Fruit fly (Drosophila melanogaster) whole organism, embryonic: ENCODE data around the gene CG8034.

Experiments used
- Atf6 ChIP-seq: fragments of 200-800 bp; sonication (Bioruptor generic); IDR thresholded peaks from 2 replicates; pipeline ENCODE4 v1.3.6; 2022; ENCODE audit warnings: missing biosample characterization, missing genetic modification characterization
- BtbVII ChIP-seq: fragments of 200-800 bp; sonication (Bioruptor generic); optimal IDR thresholded peaks from 3 replicates; lab custom pipeline; 2017; ENCODE audit warnings: missing biosample characterization, mild to moderate bottlenecking, missing genetic modification characterization
- Bteb2 ChIP-seq: fragments of 200-800 bp; sonication (Bioruptor generic); optimal IDR thresholded peaks from 2 replicates; lab custom pipeline; 2016; ENCODE audit warnings: missing biosample characterization, missing genetic modification characterization
- CG12155 ChIP-seq: fragments of 200-800 bp; sonication (Bioruptor generic); optimal IDR thresholded peaks from 3 replicates; lab custom pipeline; 2016; ENCODE audit warnings: missing biosample characterization, missing genetic modification characterization
- CG1603 ChIP-seq: fragments of 200-800 bp; sonication (Bioruptor generic); optimal IDR thresholded peaks from 2 replicates; lab custom pipeline; 2019; ENCODE audit warnings: missing biosample characterization, mild to moderate bottlenecking, missing genetic modification characterization, moderate library complexity
- CG17612 ChIP-seq: fragments of 200-800 bp; sonication (Bioruptor generic); IDR thresholded peaks from 2 replicates; pipeline ENCODE4 v1.3.6; 2022; ENCODE audit warnings: missing biosample characterization, missing genetic modification characterization
- CG1792 ChIP-seq: fragments of 200-800 bp; sonication (Bioruptor generic); optimal IDR thresholded peaks from 2 replicates; lab custom pipeline; 2016; ENCODE audit warnings: missing biosample characterization, missing genetic modification characterization
- CG18262 ChIP-seq: fragments of 200-800 bp; optimal IDR thresholded peaks from 3 replicates; lab custom pipeline; 2019; ENCODE audit warnings: missing biosample characterization, mild to moderate bottlenecking, missing genetic modification characterization, moderate library complexity
- CG2202 ChIP-seq: fragments of 200-800 bp; sonication (Bioruptor generic); optimal IDR thresholded peaks from 2 replicates; lab custom pipeline; 2018; ENCODE audit warnings: missing biosample characterization, mild to moderate bottlenecking, missing genetic modification characterization
- CG2678 ChIP-seq: fragments of 200-800 bp; sonication (Bioruptor generic); optimal IDR thresholded peaks from 3 replicates; lab custom pipeline; 2019; ENCODE audit warnings: missing biosample characterization, mild to moderate bottlenecking, missing genetic modification characterization, moderate library complexity
- CG34224 ChIP-seq: fragments of 200-800 bp; sonication (Bioruptor generic); IDR thresholded peaks from 3 replicates; pipeline ENCODE4 v1.3.6; 2022; ENCODE audit warnings: missing biosample characterization, missing genetic modification characterization; ENCODE audit not compliant: partially characterized antibody
- CG3995 ChIP-seq: fragments of 200-800 bp; sonication (Bioruptor generic); optimal IDR thresholded peaks from 3 replicates; lab custom pipeline; 2016; ENCODE audit warnings: missing biosample characterization, missing genetic modification characterization
- CG6654 ChIP-seq: fragments of 200-800 bp; sonication (Bioruptor generic); optimal IDR thresholded peaks from 2 replicates; lab custom pipeline; 2017; ENCODE audit warnings: missing biosample characterization, mild to moderate bottlenecking, missing genetic modification characterization
- CG7556 ChIP-seq: fragments of 200-800 bp; sonication (Bioruptor generic); optimal IDR thresholded peaks from 2 replicates; lab custom pipeline; 2017; ENCODE audit warnings: missing biosample characterization, mild to moderate bottlenecking, missing genetic modification characterization
- CG8944 ChIP-seq: fragments of 200-800 bp; sonication (Bioruptor generic); optimal IDR thresholded peaks from 3 replicates; lab custom pipeline; 2016; ENCODE audit warnings: missing biosample characterization, missing genetic modification characterization
- CG9215 ChIP-seq: fragments of 200-800 bp; sonication (Bioruptor generic); IDR thresholded peaks from 2 replicates; pipeline ENCODE4 v1.3.6; 2022; ENCODE audit warnings: missing biosample characterization, missing genetic modification characterization
- CG9932 ChIP-seq: fragments of 200-800 bp; sonication (Bioruptor generic); IDR thresholded peaks from 2 replicates; pipeline ENCODE4 v1.3.6; 2022; ENCODE audit warnings: missing biosample characterization, missing genetic modification characterization
- Dek ChIP-seq: fragments of 200-800 bp; sonication (Bioruptor generic); optimal IDR thresholded peaks from 3 replicates; lab custom pipeline; 2019; ENCODE audit warnings: missing biosample characterization, mild to moderate bottlenecking, missing genetic modification characterization, moderate library complexity
- Drgx ChIP-seq: fragments of 200-800 bp; sonication (Bioruptor generic); IDR thresholded peaks from 2 replicates; pipeline ENCODE4 v1.3.6; 2022; ENCODE audit warnings: missing biosample characterization, missing genetic modification characterization
- E2f1 ChIP-seq: fragments of 200-800 bp; sonication (Bioruptor generic); IDR thresholded peaks from 2 replicates; pipeline ENCODE4 v1.3.6; 2022; ENCODE audit warnings: missing biosample characterization, missing genetic modification characterization
- Elba2 ChIP-seq: fragments of 200-800 bp; sonication (Bioruptor generic); optimal IDR thresholded peaks from 3 replicates; lab custom pipeline; 2016; ENCODE audit warnings: missing biosample characterization, missing genetic modification characterization
- HLHmδ ChIP-seq: fragments of 200-800 bp; sonication (Bioruptor generic); optimal IDR thresholded peaks from 2 replicates; lab custom pipeline; 2018; ENCODE audit warnings: missing biosample characterization, mild to moderate bottlenecking, missing genetic modification characterization, moderate library complexity
- Hr39 ChIP-seq: fragments of >200 bp; optimal IDR thresholded peaks from 2 replicates; lab custom pipeline; 2017
- Kr ChIP-seq: fragments of 200-800 bp; sonication (Bioruptor generic); optimal IDR thresholded peaks from 2 replicates; lab custom pipeline; 2017; ENCODE audit warnings: missing biosample characterization, mild to moderate bottlenecking, missing genetic modification characterization
- MBD-R2 ChIP-seq: fragments of 200-800 bp; sonication (Bioruptor generic); IDR thresholded peaks from 2 replicates; pipeline ENCODE4 v1.3.6; 2022; ENCODE audit warnings: missing biosample characterization, missing genetic modification characterization
- Nf-YC ChIP-seq: fragments of 200-800 bp; optimal IDR thresholded peaks from 3 replicates; lab custom pipeline; 2019; ENCODE audit warnings: missing biosample characterization, mild to moderate bottlenecking, missing genetic modification characterization, moderate library complexity
- Ptx1 ChIP-seq: fragments of 200-800 bp; sonication (Bioruptor generic); IDR thresholded peaks from 2 replicates; pipeline ENCODE4 v1.3.6; 2022; ENCODE audit warnings: missing biosample characterization, missing genetic modification characterization
- Sox102F ChIP-seq: fragments of 200-800 bp; sonication (Bioruptor generic); optimal IDR thresholded peaks from 2 replicates; lab custom pipeline; 2018; ENCODE audit warnings: missing biosample characterization, mild to moderate bottlenecking, missing genetic modification characterization, moderate library complexity
- abd-A ChIP-seq: fragments of 200-800 bp; sonication (Bioruptor generic); optimal IDR thresholded peaks from 3 replicates; lab custom pipeline; 2019; ENCODE audit warnings: missing biosample characterization, mild to moderate bottlenecking, missing genetic modification characterization, moderate library complexity
- al ChIP-seq: fragments of 200-800 bp; sonication (Bioruptor generic); IDR thresholded peaks from 2 replicates; pipeline ENCODE4 v1.3.6; 2022; ENCODE audit warnings: missing biosample characterization, missing genetic modification characterization
- ato ChIP-seq: fragments of 200-800 bp; sonication (Bioruptor generic); IDR thresholded peaks from 2 replicates; pipeline ENCODE4 v1.3.6; 2022; ENCODE audit warnings: missing biosample characterization, missing genetic modification characterization; ENCODE audit not compliant: partially characterized antibody
- btn ChIP-seq: fragments of 200-800 bp; sonication (Bioruptor generic); optimal IDR thresholded peaks from 2 replicates; lab custom pipeline; 2016; ENCODE audit warnings: missing biosample characterization, missing genetic modification characterization
- cad ChIP-seq: fragments of >200 bp; optimal IDR thresholded peaks from 2 replicates; lab custom pipeline; 2017; ENCODE audit warnings: missing biosample characterization, missing genetic modification characterization
- cas ChIP-seq: fragments of 200-800 bp; sonication (Bioruptor generic); IDR thresholded peaks from 2 replicates; pipeline ENCODE4 v1.3.6; 2022; ENCODE audit warnings: missing biosample characterization, missing genetic modification characterization
- corto ChIP-seq: fragments of 200-800 bp; sonication (Bioruptor generic); optimal IDR thresholded peaks from 2 replicates; lab custom pipeline; 2016; ENCODE audit warnings: missing biosample characterization, mild to moderate bottlenecking, missing genetic modification characterization, moderate library complexity
- dm ChIP-seq: fragments of 200-800 bp; sonication (Bioruptor generic); optimal IDR thresholded peaks from 3 replicates; lab custom pipeline; 2016; ENCODE audit warnings: missing biosample characterization, missing genetic modification characterization
- dmrt99B ChIP-seq: fragments of 200-800 bp; sonication (Bioruptor generic); optimal IDR thresholded peaks from 2 replicates; lab custom pipeline; 2018; ENCODE audit warnings: missing biosample characterization, mild to moderate bottlenecking, missing genetic modification characterization, moderate library complexity
- eyg ChIP-seq: fragments of 200-800 bp; sonication (Bioruptor generic); optimal IDR thresholded peaks from 3 replicates; lab custom pipeline; 2016; ENCODE audit warnings: missing biosample characterization, missing genetic modification characterization
- gro ChIP-seq: fragments of 200-800 bp; sonication (Bioruptor generic); optimal IDR thresholded peaks from 2 replicates; lab custom pipeline; 2016; ENCODE audit warnings: missing biosample characterization, missing genetic modification characterization
- gt ChIP-seq: fragments of 200-800 bp; sonication (Bioruptor generic); IDR thresholded peaks from 2 replicates; pipeline ENCODE4 v1.3.6; 2022; ENCODE audit warnings: missing biosample characterization, missing genetic modification characterization
- lab ChIP-seq: fragments of 200-800 bp; sonication (Bioruptor generic); optimal IDR thresholded peaks from 3 replicates; lab custom pipeline; 2017; ENCODE audit warnings: missing biosample characterization, missing genetic modification characterization, mild to moderate bottlenecking, moderate library complexity, missing genetic modification reagents
- lilli ChIP-seq: fragments of 200-800 bp; sonication (Bioruptor generic); optimal IDR thresholded peaks from 3 replicates; lab custom pipeline; 2016; ENCODE audit warnings: missing biosample characterization, missing genetic modification characterization
- mam ChIP-seq: fragments of 200-800 bp; sonication (Bioruptor generic); optimal IDR thresholded peaks from 3 replicates; lab custom pipeline; 2016; ENCODE audit warnings: missing biosample characterization, missing genetic modification characterization
- pho ChIP-seq: fragments of 200-800 bp; sonication (Bioruptor generic); optimal IDR thresholded peaks from 2 replicates; lab custom pipeline; 2016; ENCODE audit warnings: missing biosample characterization, missing genetic modification characterization
- pum ChIP-seq: fragments of 200-800 bp; sonication (Bioruptor generic); optimal IDR thresholded peaks from 2 replicates; lab custom pipeline; 2016; ENCODE audit warnings: missing biosample characterization, missing genetic modification characterization
- ranshi ChIP-seq: fragments of 200-800 bp; sonication (Bioruptor generic); IDR thresholded peaks from 2 replicates; pipeline ENCODE4 v1.3.6; 2022; ENCODE audit warnings: missing biosample characterization, missing genetic modification characterization
- sim ChIP-seq: fragments of 200-800 bp; sonication (Bioruptor generic); IDR thresholded peaks from 2 replicates; pipeline ENCODE4 v1.3.6; 2022; ENCODE audit warnings: missing biosample characterization, missing genetic modification characterization
- so ChIP-seq: fragments of 200-800 bp; sonication (Bioruptor generic); IDR thresholded peaks from 3 replicates; pipeline ENCODE4 v1.3.6; 2022; ENCODE audit warnings: missing biosample characterization, missing genetic modification characterization
- stc ChIP-seq: fragments of 200-800 bp; sonication (Bioruptor generic); IDR thresholded peaks from 2 replicates; pipeline ENCODE4 v1.3.6; 2022; ENCODE audit warnings: missing biosample characterization, missing genetic modification characterization
- zfh2 ChIP-seq: fragments of 200-800 bp; sonication (Bioruptor generic); optimal IDR thresholded peaks from 2 replicates; lab custom pipeline; 2016; ENCODE audit warnings: missing biosample characterization, missing genetic modification characterization

CG8034 gene

dm6 chrX:19247200-19248052, 50.5 kb downstream of the CG8034 start, which contains the start of gene CG7992 (continued):
- TF ChIP-seq CG1603 (tag; lab: Kevin White, UChicago) = no peak
- TF ChIP-seq eyg = peak; percentile 37
- TF ChIP-seq Atf6 (GFP tag; lab: Robert Waterston, UW) = no peak; the same call in 1 of the 2 replicates
- peak; percentile 26; the same call in 1 of the 2 replicates for TF ChIP-seq MBD-R2 (GFP tag; lab: Robert Waterston, UW)
- peak; percentile 6 for TF ChIP-seq CG6654
- TF ChIP-seq CG12155 (GFP tag; lab: Kevin White, UChicago) = peak; percentile 53
- peak; percentile 78 for TF ChIP-seq gro (GFP tag; lab: Kevin White, UChicago)
- no peak for TF ChIP-seq gt
- peak; percentile 4 for TF ChIP-seq CG3995 (GFP tag; lab: Kevin White, UChicago)
- TF ChIP-seq zfh2 (GFP tag; lab: Kevin White, UChicago) = peak; percentile 66
- TF ChIP-seq CG9215 (GFP tag; lab: Robert Waterston, UW) = peak; percentile 49
- peak; percentile 62 for TF ChIP-seq CG7556 (GFP tag; lab: Kevin White, UChicago)
- TF ChIP-seq CG1792 (GFP tag; lab: Kevin White, UChicago) = peak; percentile 48
- TF ChIP-seq btn = peak; percentile 19
- no peak for TF ChIP-seq CG2202 (tag; lab: Kevin White, UChicago)
- TF ChIP-seq CG34224 (GFP tag; lab: Robert Waterston, UW) = no peak
- TF ChIP-seq dmrt99B (tag; lab: Kevin White, UChicago) = peak; percentile 73
- TF ChIP-seq dm (GFP tag; lab: Kevin White, UChicago) = peak; percentile 53
- peak; percentile 58 for TF ChIP-seq Sox102F (GFP tag; lab: Kevin White, UChicago)
- peak; percentile 57 for TF ChIP-seq Ptx1 (GFP tag; lab: Robert Waterston, UW)
- 0 out of 2 replicates have a peak, but pooled peaks have one; percentile 13 for TF ChIP-seq stc
- peak; percentile 72 for TF ChIP-seq BtbVII (GFP tag; lab: Kevin White, UChicago)
- peak; percentile 9 for TF ChIP-seq Nf-YC (tag; lab: Kevin White, UChicago)
- TF ChIP-seq Drgx (GFP tag; lab: Robert Waterston, UW) = peak; percentile 23; the same call in 1 of the 2 replicates
- TF ChIP-seq Bteb2 = peak; percentile 43
- TF ChIP-seq Elba2 (GFP tag; lab: Kevin White, UChicago) = no peak
- no peak for TF ChIP-seq corto (GFP tag; lab: Kevin White, UChicago)
- TF ChIP-seq Hr39 (lab: Kevin White, UChicago) = no peak
- no peak for TF ChIP-seq Kr (GFP tag; lab: Kevin White, UChicago)
- TF ChIP-seq ato (GFP tag; lab: Robert Waterston, UW) = no peak
- TF ChIP-seq abd-A = no peak
- TF ChIP-seq mam = peak; percentile 73
- peak; percentile 53 for TF ChIP-seq Dek (tag; lab: Kevin White, UChicago)
- peak; percentile 40 for TF ChIP-seq CG8944 (GFP tag; lab: Kevin White, UChicago)
- TF ChIP-seq cas (GFP tag; lab: Robert Waterston, UW) = no peak
- TF ChIP-seq lab (GFP tag; lab: Kevin White, UChicago) = peak; percentile 77
- TF ChIP-seq ranshi (GFP tag; lab: Robert Waterston, UW) = no peak
- TF ChIP-seq CG2678 (tag; lab: Kevin White, UChicago) = peak; percentile 83
- TF ChIP-seq E2f1 (GFP tag; lab: Robert Waterston, UW) = 0 out of 2 replicates have a peak, but pooled peaks have one; percentile 27
- peak; percentile 74 for TF ChIP-seq pho (GFP tag; lab: Kevin White, UChicago)
- TF ChIP-seq CG18262 (tag; lab: Kevin White, UChicago) = peak; percentile 45
- peak; percentile 52; the same call in 1 of the 3 replicates for TF ChIP-seq so (GFP tag; lab: Robert Waterston, UW)
- no peak for TF ChIP-seq CG17612 (GFP tag; lab: Robert Waterston, UW)
- TF ChIP-seq sim (GFP tag; lab: Robert Waterston, UW) = no peak
- TF ChIP-seq al = peak; percentile 46; the same call in 1 of the 2 replicates
- peak; percentile 56 for TF ChIP-seq pum (GFP tag; lab: Kevin White, UChicago)
- no peak for TF ChIP-seq cad (GFP tag; lab: Kevin White, UChicago)
- peak; percentile 77 for TF ChIP-seq lilli
- TF ChIP-seq HLHmδ (GFP tag; lab: Kevin White, UChicago) = no peak
- 0 out of 2 replicates have a peak, but pooled peaks have one; percentile 21 for TF ChIP-seq CG9932 (GFP tag; lab: Robert Waterston, UW)
